Worm (Caenorhabditis elegans) whole organism, midembryonic: Measurements from ENCODE around the gene math-1.
"Not testable (repeated sequence)": the region's sequence is repeated elsewhere in the genome, so short reads cannot be mapped to it uniquely, and the experiment has no call there.

Experiments used
- T22C8.4 ChIP-seq: fragments of 200-800 bp; sonication (Bioruptor generic); IDR thresholded peaks from 2 replicates; pipeline ENCODE4 v1.3.6; 2022; ENCODE audit warnings: missing genetic modification characterization, missing compliant biosample characterization
- cog-1 ChIP-seq: sonication (generic microtip); optimal IDR thresholded peaks from 2 replicates; lab custom pipeline; 2016; ENCODE audit warnings: missing genetic modification characterization, missing compliant biosample characterization
- flt-1 ChIP-seq: fragments of 200-800 bp; sonication (Bioruptor generic); IDR thresholded peaks from 2 replicates; pipeline ENCODE4 v1.3.6; 2022; ENCODE audit warnings: missing genetic modification characterization, missing compliant biosample characterization
- klf-2 ChIP-seq: fragments of 200-800 bp; sonication (Bioruptor generic); conservative IDR thresholded peaks from 2 replicates; pipeline ENCODE4 v1.3.6; 2022; ENCODE audit warnings: missing genetic modification reagents, missing genetic modification characterization, missing compliant biosample characterization
- med-1 ChIP-seq: sonication (generic microtip); optimal IDR thresholded peaks from 2 replicates; lab custom pipeline; 2017; ENCODE audit warnings: missing genetic modification characterization, mild to moderate bottlenecking, missing compliant biosample characterization, antibody characterized with exemption, missing genetic modification reagents; ENCODE audit not compliant: insufficient read depth
- ref-1 ChIP-seq: fragments of 200-800 bp; sonication (Bioruptor generic); conservative IDR thresholded peaks from 2 replicates; pipeline ENCODE4 v1.3.6; 2022; ENCODE audit warnings: missing genetic modification reagents, missing genetic modification characterization, missing compliant biosample characterization
- tab-1 ChIP-seq: fragments of 200-800 bp; sonication (Bioruptor generic); IDR thresholded peaks from 2 replicates; pipeline ENCODE4 v1.3.6; 2022; ENCODE audit warnings: missing genetic modification characterization, missing compliant biosample characterization
- ztf-23 ChIP-seq: fragments of 200-800 bp; sonication (Bioruptor generic); IDR thresholded peaks from 2 replicates; pipeline ENCODE4 v1.3.6; 2022; ENCODE audit warnings: missing genetic modification reagents, missing genetic modification characterization, missing compliant biosample characterization
- ztf-29 ChIP-seq: fragments of 200-800 bp; sonication (Bioruptor generic); IDR thresholded peaks from 2 replicates; pipeline ENCODE4 v1.3.6; 2022; ENCODE audit warnings: missing genetic modification reagents, missing genetic modification characterization, missing compliant biosample characterization

Gene math-1

ce11 chrII:2076467-2076866, 30.0 kb upstream of the math-1 start:
- TF ChIP-seq T22C8.4 (GFP tag; lab: Robert Waterston, UW) (no peak), med-1 (GFP tag; lab: Kevin White, UChicago) (no peak), cog-1 (tag; lab: Kevin White, UChicago) (no peak), ztf-23 (GFP tag; lab: Robert Waterston, UW) (no peak), flt-1 (GFP tag; lab: Robert Waterston, UW) (no peak), klf-2 (GFP tag; lab: Robert Waterston, UW) (no peak), ref-1 (GFP tag; lab: Robert Waterston, UW) (no peak), tab-1 (no peak), ztf-29 (no peak)

- TF ChIP-seq cog-1 (tag; lab: Kevin White, UChicago) (no peak), T22C8.4 (GFP tag; lab: Robert Waterston, UW) (no peak), flt-1 (GFP tag; lab: Robert Waterston, UW) (no peak), tab-1 (no peak), klf-2 (GFP tag; lab: Robert Waterston, UW) (no peak)
Measured at ce11 chrII:2075513-2075912, 29.1 kb upstream of the math-1 start, which contains the start of gene F07E5.8. F07E5.8 (minus strand) TSS chrII:2075613.

- TF ChIP-seq cog-1 (tag; lab: Kevin White, UChicago) (no peak), med-1 (GFP tag; lab: Kevin White, UChicago) (no peak), ztf-29 (no peak), T22C8.4 (GFP tag; lab: Robert Waterston, UW) (no peak), klf-2 (GFP tag; lab: Robert Waterston, UW) (no peak), flt-1 (GFP tag; lab: Robert Waterston, UW) (no peak), ref-1 (GFP tag; lab: Robert Waterston, UW) (no peak), ztf-23 (GFP tag; lab: Robert Waterston, UW) (no peak), tab-1 (no peak)
Measured at ce11 chrII:2071429-2071828, 25.0 kb upstream of the math-1 start, which contains the start of gene F07E5.7. F07E5.7 (minus strand) TSS chrII:2071529.

- TF ChIP-seq ztf-29; ztf-23 (GFP tag; lab: Robert Waterston, UW); cog-1 (tag; lab: Kevin White, UChicago): not testable (repeated sequence)
Measured at ce11 chrII:2067451-2068021, 21.1 kb upstream of the math-1 start, which contains the start of gene F07E5.12. F07E5.12 (plus strand) TSS chrII:2067971.

- TF ChIP-seq flt-1 (GFP tag; lab: Robert Waterston, UW) (no peak), ztf-23 (GFP tag; lab: Robert Waterston, UW) (no peak), ztf-29 (no peak), ref-1 (GFP tag; lab: Robert Waterston, UW) (no peak), klf-2 (GFP tag; lab: Robert Waterston, UW) (no peak), cog-1 (tag; lab: Kevin White, UChicago) (no peak), T22C8.4 (GFP tag; lab: Robert Waterston, UW) (no peak), med-1 (GFP tag; lab: Kevin White, UChicago) (no peak), tab-1 (no peak)
Measured at ce11 chrII:2064497-2064896, 18.0 kb upstream of the math-1 start, which contains the start of gene fbxb-6. fbxb-6 (plus strand) TSS chrII:2064797.

- TF ChIP-seq ztf-29 (no peak), med-1 (GFP tag; lab: Kevin White, UChicago) (no peak), klf-2 (GFP tag; lab: Robert Waterston, UW) (no peak), cog-1 (tag; lab: Kevin White, UChicago) (no peak), ref-1 (GFP tag; lab: Robert Waterston, UW) (no peak), T22C8.4 (GFP tag; lab: Robert Waterston, UW) (no peak), ztf-23 (GFP tag; lab: Robert Waterston, UW) (no peak), tab-1 (no peak), flt-1 (GFP tag; lab: Robert Waterston, UW) (no peak)
Measured at ce11 chrII:2063989-2064388, 17.5 kb upstream of the math-1 start, which contains the start of gene F07E5.13. F07E5.13 (minus strand) TSS chrII:2064089.

ce11 chrII:2058985-2059384, 12.5 kb upstream of the math-1 start, which contains the start of gene F07E5.5:
F07E5.5 (minus strand) TSS chrII:2059070.
- TF ChIP-seq flt-1 (GFP tag; lab: Robert Waterston, UW) (no peak), tab-1 (no peak), ref-1 (GFP tag; lab: Robert Waterston, UW) (no peak), ztf-29 (no peak), cog-1 (tag; lab: Kevin White, UChicago) (no peak), klf-2 (GFP tag; lab: Robert Waterston, UW) (no peak), T22C8.4 (GFP tag; lab: Robert Waterston, UW) (no peak), med-1 (GFP tag; lab: Kevin White, UChicago) (no peak), ztf-23 (GFP tag; lab: Robert Waterston, UW) (no peak)

- TF ChIP-seq ztf-23 (GFP tag; lab: Robert Waterston, UW): no peak
- no peak for TF ChIP-seq med-1 (GFP tag; lab: Kevin White, UChicago)
- TF ChIP-seq flt-1 (GFP tag; lab: Robert Waterston, UW): no peak
- TF ChIP-seq ztf-29: no peak
- no peak for TF ChIP-seq T22C8.4 (GFP tag; lab: Robert Waterston, UW)
- TF ChIP-seq tab-1: no peak
- no peak for TF ChIP-seq cog-1 (tag; lab: Kevin White, UChicago)
- TF ChIP-seq klf-2 (GFP tag; lab: Robert Waterston, UW): no peak
- no peak for TF ChIP-seq ref-1 (GFP tag; lab: Robert Waterston, UW)
Measured at ce11 chrII:2051372-2051771, 4.9 kb upstream of the math-1 start, which contains the start of gene fbxb-35. fbxb-35 (plus strand) TSS chrII:2051672.

ce11 chrII:2045505-2045904, 951 bp downstream of the math-1 start, which contains the start of gene bath-24:
bath-24 (minus strand) TSS chrII:2045605.
- TF ChIP-seq ztf-29: no peak
- TF ChIP-seq ztf-23 (GFP tag; lab: Robert Waterston, UW): no peak
- TF ChIP-seq tab-1: no peak
- TF ChIP-seq ref-1 (GFP tag; lab: Robert Waterston, UW): no peak
- TF ChIP-seq klf-2 (GFP tag; lab: Robert Waterston, UW): no peak
- no peak for TF ChIP-seq T22C8.4 (GFP tag; lab: Robert Waterston, UW)
- TF ChIP-seq cog-1 (tag; lab: Kevin White, UChicago): no peak
- no peak for TF ChIP-seq flt-1 (GFP tag; lab: Robert Waterston, UW)
- no peak for TF ChIP-seq med-1 (GFP tag; lab: Kevin White, UChicago)
